Worm (Caenorhabditis elegans): ENCODE measurements around the gene lov-1.

The lov-1 gene

DNA sequence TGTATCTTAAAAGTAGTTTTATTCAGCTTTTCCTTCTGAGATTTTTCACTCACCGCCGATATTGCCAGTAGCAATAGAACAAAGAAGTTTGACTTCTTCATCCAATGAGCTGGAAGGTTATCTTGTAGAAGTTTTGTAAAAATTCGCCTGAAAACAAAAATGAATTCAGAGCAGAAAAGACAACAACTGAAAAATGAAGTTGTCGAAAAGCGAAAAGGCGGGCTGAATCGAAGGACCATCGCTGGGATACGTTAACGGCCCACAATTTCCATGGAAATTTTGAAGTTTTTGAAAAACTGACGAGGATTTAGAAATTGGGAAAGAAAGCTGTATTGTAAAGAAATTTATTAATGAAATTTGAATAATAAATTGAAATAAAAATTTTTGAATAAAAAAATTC, at the start of gene lov-1:
lov-1 (minus strand) TSS at position 101 of the 400 bp plus-strand sequence.
- no peak for TF ChIP-seq unc-62 (GFP tag; optimal IDR thresholded peaks at IDR 0.05)

DNA sequence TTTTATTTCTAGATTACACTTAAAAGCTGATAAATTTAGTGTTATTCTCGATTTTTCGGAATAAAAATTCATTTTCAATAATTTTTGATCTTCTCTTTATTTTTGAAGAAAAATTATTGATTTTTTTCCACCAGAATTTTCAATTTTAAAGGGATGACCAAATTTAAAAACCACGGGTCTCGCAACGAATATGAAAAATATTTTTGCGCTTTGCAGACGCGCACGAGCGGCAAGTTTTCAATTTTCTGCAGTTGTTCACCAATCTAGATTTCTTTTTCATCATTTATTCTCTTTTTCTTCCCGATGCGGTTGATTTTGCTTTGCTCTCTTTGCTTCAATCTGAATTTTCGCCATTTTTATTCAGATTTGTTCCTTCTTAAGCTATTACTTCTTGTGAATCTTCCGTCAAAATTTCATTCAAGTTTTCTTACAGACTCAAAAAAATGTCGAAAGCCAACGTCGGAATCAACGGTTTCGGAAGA, 49.3 kb upstream of the lov-1 start, which contains the start of gene gpd-4:
gpd-4 (plus strand) TSS at position 432 of the 482 bp plus-strand sequence.
- no peak for TF ChIP-seq unc-62 (GFP tag; optimal IDR thresholded peaks at IDR 0.05)

DNA sequence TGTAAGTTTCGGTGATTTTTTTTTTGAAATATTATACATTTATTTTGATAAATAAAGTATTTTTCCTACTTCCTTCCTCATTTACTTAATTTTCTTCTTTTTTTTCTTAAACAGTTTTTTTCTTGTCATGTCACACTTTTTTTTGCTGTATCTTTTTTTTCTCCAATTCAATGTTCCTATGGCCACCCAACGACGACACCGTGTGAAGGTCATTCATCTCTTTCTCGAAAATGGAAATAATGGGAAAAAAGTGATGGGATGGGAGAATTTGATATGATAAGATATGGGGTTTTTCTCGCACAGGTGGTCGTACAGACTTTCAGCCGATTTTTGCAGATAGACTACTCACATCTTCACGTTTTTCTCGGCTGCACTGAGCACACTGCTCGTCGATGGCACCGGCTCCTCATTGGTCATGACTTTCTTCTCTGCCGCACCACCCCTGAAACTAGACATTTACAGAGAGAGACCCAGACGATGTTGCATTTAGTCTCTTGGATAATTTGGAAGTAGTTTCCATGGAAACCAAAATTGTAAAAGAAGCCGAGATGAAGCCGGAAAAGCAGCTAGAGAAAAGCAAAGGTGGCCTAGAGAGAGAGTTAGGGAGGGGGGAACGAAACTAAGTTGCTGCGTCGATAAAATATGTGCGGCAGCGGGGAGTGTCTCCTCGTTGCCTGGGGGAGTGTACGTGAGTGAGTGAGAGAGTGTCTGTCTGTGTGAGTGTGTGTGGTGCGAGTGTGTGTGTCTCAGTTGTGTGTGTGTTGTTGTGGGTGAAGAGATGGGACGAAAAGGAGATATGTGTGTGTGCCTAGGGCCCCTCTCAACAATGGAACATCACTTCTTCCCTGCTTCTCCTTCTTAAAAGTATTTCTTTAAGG, 47.5 kb upstream of the lov-1 start, which contains the start of gene daf-19:
daf-19 (minus strand) TSS at position 442 of the 878 bp plus-strand sequence.
- TF ChIP-seq unc-62 (GFP tag; optimal IDR thresholded peaks at IDR 0.05), result no peak

DNA sequence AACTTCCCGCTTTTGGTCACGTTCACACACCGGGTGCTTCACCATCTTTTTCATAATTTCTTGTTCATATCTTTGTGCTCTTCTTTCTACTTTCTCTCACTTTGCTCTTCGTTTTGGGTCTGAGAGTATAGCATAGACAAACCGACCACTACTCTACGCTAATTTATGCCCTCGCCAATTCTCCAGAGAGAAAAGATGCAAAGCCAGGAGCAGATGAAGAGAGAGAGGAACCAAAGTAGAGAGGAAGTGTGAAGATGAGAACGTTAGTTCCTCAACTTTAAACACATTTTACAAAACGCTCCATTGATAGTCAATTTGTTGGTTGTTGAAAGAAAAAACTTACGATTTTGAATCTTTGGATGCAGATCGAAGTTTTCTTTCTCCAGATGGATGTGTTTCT, 46.1 kb upstream of the lov-1 start:
- TF ChIP-seq unc-62 (GFP tag; optimal IDR thresholded peaks at IDR 0.05), result no peak

DNA sequence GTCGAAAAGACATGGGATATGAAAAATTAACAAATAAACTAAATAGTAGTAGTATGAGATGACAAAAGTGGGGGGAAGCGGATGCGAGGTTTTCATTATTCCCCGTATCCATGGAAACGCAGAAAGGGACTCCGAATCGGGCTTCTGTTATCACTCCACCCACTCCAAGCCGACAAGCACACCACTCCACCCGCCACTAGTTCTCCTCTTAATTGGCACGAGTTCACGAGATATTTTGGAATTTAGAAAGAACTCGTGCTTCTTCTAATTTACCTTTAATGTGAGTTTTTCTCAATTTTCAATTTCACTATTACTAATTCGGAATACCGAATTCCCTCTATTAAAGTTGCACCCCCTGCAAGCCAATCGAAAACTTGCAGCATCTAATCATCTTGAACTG, 44.7 kb upstream of the lov-1 start:
- TF ChIP-seq unc-62 (GFP tag; optimal IDR thresholded peaks at IDR 0.05), result no peak

DNA sequence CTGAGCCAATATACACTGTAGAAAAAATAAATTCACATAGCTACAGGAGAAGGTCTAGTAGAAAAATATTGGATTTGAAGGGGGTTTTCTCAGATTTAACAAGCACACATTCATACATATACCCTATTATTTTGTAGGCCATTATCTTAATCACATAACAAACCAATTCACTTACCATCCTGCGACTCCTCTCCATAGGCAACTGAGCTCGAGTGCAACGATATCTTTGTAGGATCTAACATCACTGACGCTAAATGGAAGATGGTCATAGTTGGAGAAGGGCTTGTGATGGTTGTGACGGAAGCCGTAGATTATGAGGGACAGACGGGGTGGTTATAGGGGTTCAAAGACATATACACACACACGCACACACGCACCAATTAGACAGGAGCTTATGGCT, 42.5 kb upstream of the lov-1 start:
- no peak for TF ChIP-seq unc-62 (GFP tag; optimal IDR thresholded peaks at IDR 0.05)

DNA sequence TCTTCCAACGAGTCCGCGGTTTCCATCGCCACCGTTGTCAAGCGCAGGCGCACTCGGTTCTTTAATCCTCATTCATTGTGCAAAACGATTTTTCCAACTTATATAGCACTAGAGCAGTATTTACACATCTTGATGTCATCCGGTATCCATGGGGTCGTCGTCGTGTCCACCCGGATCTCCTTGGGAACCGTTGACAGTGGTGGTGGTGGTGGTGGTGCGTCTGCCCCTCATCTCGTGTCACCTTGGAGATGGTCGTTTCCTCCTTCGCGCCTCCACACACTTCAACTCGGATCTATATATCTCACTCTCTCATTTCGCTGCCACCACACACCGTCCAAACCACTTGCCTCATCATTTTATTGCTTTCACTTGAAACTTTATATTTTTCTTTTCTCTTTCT, 41.2 kb upstream of the lov-1 start:
- TF ChIP-seq unc-62 (GFP tag; optimal IDR thresholded peaks at IDR 0.05), result no peak

DNA sequence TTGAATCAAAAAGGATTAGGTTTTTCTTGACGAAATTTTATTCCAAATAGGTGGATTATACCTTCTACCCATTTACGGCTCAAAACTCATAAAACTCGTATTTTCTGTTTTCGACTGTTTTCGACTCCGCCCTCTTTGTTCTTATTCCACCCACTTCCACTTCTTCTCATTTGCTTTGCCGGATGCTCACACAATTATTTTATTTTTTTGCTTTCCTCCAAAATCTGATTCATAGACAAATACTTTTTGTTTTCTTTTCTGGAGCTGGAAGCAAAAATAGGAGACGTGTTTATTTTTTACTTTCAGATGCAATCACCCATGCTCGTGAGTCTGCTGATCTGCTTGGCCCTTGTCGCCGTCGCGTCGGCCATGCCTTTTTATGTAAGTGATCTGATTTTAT, 33.5 kb upstream of the lov-1 start, which contains the start of gene nlp-63:
nlp-63 (plus strand) TSS at position 301 of the 400 bp plus-strand sequence.
- TF ChIP-seq unc-62 (GFP tag; optimal IDR thresholded peaks at IDR 0.05), result no peak

DNA sequence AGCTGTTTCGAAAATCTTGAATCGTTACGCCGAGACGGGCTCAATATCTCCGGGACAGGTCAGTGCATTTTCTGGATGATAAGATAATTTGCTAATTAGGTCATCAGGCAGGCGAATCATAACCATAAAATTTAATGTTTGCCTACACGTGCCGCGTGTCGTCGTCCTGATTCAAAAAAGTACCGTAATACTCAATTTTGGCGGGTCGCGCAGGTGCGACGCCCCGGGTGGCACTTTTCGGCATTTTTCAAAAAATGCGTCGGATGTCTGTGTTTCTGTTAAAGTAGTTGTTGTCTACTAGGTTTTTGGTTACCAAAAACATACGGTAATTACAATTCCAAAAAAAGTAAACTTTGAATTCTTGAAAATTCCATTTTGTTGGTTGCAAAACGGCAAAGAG, 25.9 kb upstream of the lov-1 start:
- no peak for TF ChIP-seq unc-62 (GFP tag; optimal IDR thresholded peaks at IDR 0.05)

DNA sequence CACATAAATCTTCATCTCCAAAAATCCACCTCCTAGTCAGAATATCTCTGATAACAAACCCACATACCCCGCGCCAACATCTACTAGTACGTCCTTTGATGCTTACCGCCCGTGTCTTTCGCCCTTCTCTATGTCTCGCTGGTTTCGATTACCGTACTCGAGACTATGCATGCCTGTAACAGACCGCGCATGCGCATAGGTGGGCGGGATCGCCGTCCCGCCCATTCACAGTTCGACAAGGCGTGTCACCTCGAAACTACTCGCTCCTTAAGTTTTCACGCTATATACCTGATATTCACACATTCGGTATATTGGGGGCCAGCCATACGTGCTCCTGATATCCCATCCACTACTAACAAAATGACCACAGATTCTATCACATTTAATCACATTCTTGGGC, 24.9 kb upstream of the lov-1 start, which contains the start of gene pax-3:
pax-3 (plus strand) TSS at position 83 of the 400 bp plus-strand sequence.
- TF ChIP-seq unc-62 (GFP tag; optimal IDR thresholded peaks at IDR 0.05), result no peak

DNA sequence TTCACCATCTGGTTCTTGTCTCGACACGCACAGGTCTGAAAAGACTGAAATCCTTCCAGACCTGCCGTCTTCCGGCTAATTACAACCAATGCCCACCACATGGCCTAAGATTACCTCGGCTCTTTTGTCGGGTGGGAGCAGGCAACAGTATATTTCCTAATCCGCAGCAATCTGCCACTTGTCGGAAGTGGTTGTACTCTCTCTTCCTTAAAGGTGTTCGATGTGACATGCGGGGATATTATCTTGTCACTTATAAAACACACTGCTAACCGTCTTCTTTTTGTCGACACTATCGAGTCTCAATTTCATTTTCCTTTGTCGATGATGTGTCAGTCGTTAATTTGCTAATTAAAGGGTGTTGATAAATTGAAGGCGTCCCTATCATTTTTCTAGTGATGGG, 22.5 kb upstream of the lov-1 start, which contains the start of gene F27E5.3:
F27E5.3 (minus strand) TSS at position 101 of the 400 bp plus-strand sequence.
- no peak for TF ChIP-seq unc-62 (GFP tag; optimal IDR thresholded peaks at IDR 0.05)

DNA sequence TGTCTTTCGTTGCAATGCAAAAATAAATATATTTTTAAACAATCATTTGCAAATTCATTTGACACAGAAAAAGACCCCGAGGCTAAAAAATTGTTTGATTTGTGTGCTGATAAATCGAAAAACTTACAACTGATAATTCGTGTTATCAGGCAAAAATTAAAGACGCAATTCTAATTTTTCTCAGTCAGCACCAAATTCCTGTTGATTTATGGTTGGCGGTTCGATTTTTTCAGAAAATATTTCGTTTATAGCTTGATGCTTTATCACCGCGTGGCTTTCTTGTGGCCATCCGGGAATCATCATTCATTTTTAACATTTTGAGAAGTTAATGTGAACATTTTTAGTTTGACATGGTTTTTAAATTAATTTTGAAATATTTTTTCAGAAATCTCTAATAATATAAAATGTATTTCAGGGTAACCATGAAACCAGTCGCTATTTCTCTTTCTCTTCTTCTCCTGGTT, 17.6 kb upstream of the lov-1 start, which contains the start of gene asah-2:
asah-2 (plus strand) TSS at position 414 of the 464 bp plus-strand sequence.
- no peak for TF ChIP-seq unc-62 (GFP tag; optimal IDR thresholded peaks at IDR 0.05)

DNA sequence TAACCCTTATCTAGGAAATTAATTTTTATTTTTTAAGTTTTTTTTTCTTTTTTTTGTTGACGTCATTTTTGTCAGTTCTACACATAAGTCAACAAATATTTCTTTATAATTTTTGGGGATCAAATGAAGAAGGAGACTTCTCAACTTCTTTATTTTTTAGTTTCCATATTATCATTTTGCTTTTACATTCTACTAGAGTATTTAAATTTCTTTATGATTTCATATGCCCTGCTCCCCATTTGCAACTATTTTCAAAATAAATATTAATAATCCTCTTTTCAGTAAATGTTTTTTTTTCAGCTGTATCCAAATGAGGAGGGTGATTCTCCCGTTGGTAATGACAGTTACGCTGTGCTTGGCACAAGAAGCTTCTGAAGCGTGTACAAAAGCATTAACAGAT, 15.7 kb upstream of the lov-1 start, which contains the start of gene phg-1:
phg-1 (plus strand) TSS at position 301 of the 400 bp plus-strand sequence.
- no peak for TF ChIP-seq unc-62 (GFP tag; optimal IDR thresholded peaks at IDR 0.05)

DNA sequence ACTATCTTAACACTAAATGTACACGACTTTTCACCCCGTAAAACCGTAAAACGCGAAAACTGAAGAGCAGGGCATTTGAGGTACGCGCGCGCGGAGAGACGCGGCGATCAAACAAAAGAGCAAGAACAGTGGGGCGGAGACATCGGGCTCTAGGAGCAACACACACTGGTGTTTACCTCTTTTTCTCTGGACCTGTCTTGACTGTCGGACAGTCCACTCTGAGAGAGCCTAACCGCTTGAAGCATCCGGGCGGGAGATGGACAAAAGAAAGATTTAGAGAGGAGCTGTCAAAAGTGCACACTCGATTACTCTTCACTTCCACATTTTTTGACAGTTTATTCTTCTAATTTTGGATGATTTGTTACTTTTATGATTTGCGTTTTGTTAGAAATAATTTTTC, 15.1 kb upstream of the lov-1 start:
- TF ChIP-seq unc-62 (GFP tag; optimal IDR thresholded peaks at IDR 0.05), result no peak

DNA sequence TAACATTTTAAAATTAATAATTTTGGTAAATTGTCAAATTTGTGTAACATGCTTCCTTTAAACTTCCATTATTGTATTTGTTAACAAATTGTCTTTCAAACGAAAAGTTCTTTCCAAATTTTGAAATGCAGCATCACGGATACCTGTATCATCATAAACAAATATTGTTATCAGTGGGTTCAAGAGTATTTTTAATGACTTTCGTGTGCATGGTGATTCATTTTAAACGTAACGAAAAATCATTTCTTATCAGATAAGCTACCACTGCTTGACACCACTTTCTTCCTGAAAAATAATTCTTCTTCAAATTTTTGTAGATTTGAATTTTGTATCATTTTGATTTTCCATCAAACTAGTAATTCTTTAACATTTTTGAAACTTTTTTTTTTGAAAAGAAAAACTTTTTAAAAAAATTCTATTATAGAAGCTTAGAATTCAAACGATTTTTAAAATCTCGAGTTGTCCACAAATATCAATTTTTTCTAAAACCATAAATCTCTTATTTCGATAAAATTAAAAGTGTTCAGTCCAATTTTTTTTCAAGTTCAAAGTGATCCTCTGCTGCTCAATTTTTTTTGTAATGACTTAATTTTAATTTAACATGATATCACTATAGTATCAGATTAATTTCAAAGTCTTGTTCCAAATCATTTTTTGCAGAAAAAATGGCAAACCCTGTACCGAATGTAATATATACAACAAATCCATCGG, 12.8 kb upstream of the lov-1 start, which contains the start of gene F27E5.9:
F27E5.9 (plus strand) TSS at position 661 of the 711 bp plus-strand sequence.
- no peak for TF ChIP-seq unc-62 (GFP tag; optimal IDR thresholded peaks at IDR 0.05)

DNA sequence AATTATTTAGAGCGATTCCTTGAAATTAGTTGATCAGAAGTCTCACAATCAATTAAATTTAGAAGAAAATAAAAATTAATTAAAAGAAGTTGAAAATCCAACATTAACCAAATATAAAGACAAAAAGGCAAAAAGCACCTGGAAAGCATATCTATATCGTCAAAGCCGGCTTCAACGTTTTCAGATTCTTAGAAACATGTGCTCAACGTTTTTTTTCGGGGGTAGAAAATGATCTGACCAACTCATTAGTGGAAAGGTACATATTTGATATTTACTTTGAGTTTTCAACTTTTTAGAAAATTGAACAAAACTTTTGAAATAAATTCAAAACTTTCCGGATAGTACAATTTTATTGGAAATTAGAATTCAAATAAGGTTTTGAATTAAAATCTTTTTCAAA, 11.2 kb upstream of the lov-1 start:
- no peak for TF ChIP-seq unc-62 (GFP tag; optimal IDR thresholded peaks at IDR 0.05)
